Worm (Caenorhabditis elegans): ENCODE results near the gene C03B1.7.

DNA sequence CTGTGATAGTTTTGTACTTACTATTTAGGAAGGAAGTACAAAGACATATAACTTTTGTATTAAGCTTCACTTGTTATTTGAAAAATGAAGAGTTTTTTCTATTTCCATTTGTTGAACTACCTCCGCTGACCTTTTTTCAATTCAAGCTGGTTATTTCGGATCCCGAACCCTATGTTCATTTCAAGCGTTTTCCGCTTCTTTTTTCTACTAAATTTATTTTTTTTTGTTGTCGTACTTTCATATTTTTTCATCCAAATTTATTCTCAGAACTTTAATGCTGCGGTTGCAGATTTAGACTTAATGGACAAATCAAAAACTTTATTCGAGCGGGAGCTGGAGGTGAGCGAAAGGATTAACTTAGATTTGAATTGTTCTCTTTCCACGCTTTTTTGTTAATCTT, 8.4 kb downstream of the C03B1.7 start, which contains the start of gene C03B1.6:
- TF ChIP-seq hlh-30 (tag; optimal IDR thresholded peaks at IDR 0.05; ENCODE audit: insufficient read depth) (no peak), fkh-6 (tag; optimal IDR thresholded peaks at IDR 0.05) (no peak), madf-2 (tag; optimal IDR thresholded peaks at IDR 0.05) (no peak), hlh-6 (tag; optimal IDR thresholded peaks at IDR 0.05) (no peak), dve-1 (tag; optimal IDR thresholded peaks at IDR 0.05) (no peak), nhr-11 (tag; optimal IDR thresholded peaks at IDR 0.05) (no peak), rnt-1 (tag; optimal IDR thresholded peaks at IDR 0.05) (no peak), pha-4 (tag; optimal IDR thresholded peaks at IDR 0.05) (no peak), ceh-19 (GFP tag; optimal IDR thresholded peaks at IDR 0.05) (no peak)
